Fruit fly (Drosophila melanogaster) Kc167 (cell line): ENCODE results near the gene Glyat.

Experiments
- Sin3A ChIP-seq: fragments of >200 bp; optimal IDR thresholded peaks from 2 replicates; lab custom pipeline; 2018; ENCODE audit warnings: missing external identifiers
- h ChIP-seq: fragments of >200 bp; optimal IDR thresholded peaks from 3 replicates; lab custom pipeline; 2018; ENCODE audit warnings: missing external identifiers
- psq ChIP-seq: fragments of >200 bp; optimal IDR thresholded peaks from 2 replicates; lab custom pipeline; 2017; ENCODE audit warnings: missing external identifiers
- ttk ChIP-seq: sonication (Bioruptor generic); optimal IDR thresholded peaks from 2 replicates; lab custom pipeline; 2017; ENCODE audit warnings: missing external identifiers

dm6 chr2L:7989868-7990267 lies 20.6 kb downstream of the Glyat start:
- TF ChIP-seq h = no peak
- TF ChIP-seq ttk (lab: Kevin White, UChicago) = no peak
- TF ChIP-seq psq (lab: Kevin White, UChicago) = no peak
- no peak for TF ChIP-seq Sin3A (lab: Kevin White, UChicago)
